Fruit fly (Drosophila melanogaster) whole organism, embryonic: ENCODE results near the gene CG4629.

Experiments
- CG1024 ChIP-seq: fragments of 200-800 bp; sonication (Bioruptor generic); IDR thresholded peaks from 2 replicates; pipeline ENCODE4 v1.3.6; 2022; ENCODE audit warnings: missing biosample characterization, missing genetic modification characterization
- CG11456 ChIP-seq: fragments of 200-800 bp; sonication (Bioruptor generic); IDR thresholded peaks from 3 replicates; pipeline ENCODE4 v1.3.6; 2022; ENCODE audit warnings: missing biosample characterization, missing genetic modification characterization
- CG14860 ChIP-seq: fragments of 200-800 bp; sonication (Bioruptor generic); IDR thresholded peaks from 3 replicates; pipeline ENCODE4 v1.3.6; 2022; ENCODE audit warnings: missing biosample characterization, missing genetic modification characterization; ENCODE audit not compliant: partially characterized antibody
- CG14965 ChIP-seq: fragments of 200-800 bp; sonication (Bioruptor generic); optimal IDR thresholded peaks from 2 replicates; lab custom pipeline; 2016; ENCODE audit warnings: missing biosample characterization, missing genetic modification characterization, borderline replicate concordance
- CG1602 ChIP-seq: fragments of 200-800 bp; sonication (Bioruptor generic); optimal IDR thresholded peaks from 3 replicates; lab custom pipeline; 2016; ENCODE audit warnings: missing biosample characterization, missing genetic modification characterization
- CG17186 ChIP-seq: fragments of 200-800 bp; sonication (Bioruptor generic); optimal IDR thresholded peaks from 3 replicates; lab custom pipeline; 2017; ENCODE audit warnings: missing biosample characterization, missing genetic modification reagents, missing genetic modification characterization
- CG18011 ChIP-seq: fragments of 200-800 bp; sonication (Bioruptor generic); optimal IDR thresholded peaks from 2 replicates; lab custom pipeline; 2017; ENCODE audit warnings: missing biosample characterization, missing genetic modification characterization, mild to moderate bottlenecking, moderate library complexity, missing genotype
- CG18619 ChIP-seq: fragments of 200-800 bp; sonication (Bioruptor generic); optimal IDR thresholded peaks from 3 replicates; lab custom pipeline; 2017; ENCODE audit warnings: missing biosample characterization, mild to moderate bottlenecking, missing genetic modification characterization
- CG30020 ChIP-seq: fragments of 200-800 bp; optimal IDR thresholded peaks from 2 replicates; lab custom pipeline; 2019; ENCODE audit warnings: missing biosample characterization, mild to moderate bottlenecking, missing genetic modification characterization, moderate library complexity
- CG3838 ChIP-seq: fragments of 200-800 bp; sonication (Bioruptor generic); optimal IDR thresholded peaks from 3 replicates; lab custom pipeline; 2016; ENCODE audit warnings: missing biosample characterization, missing genetic modification characterization
- CG42726 ChIP-seq: fragments of 200-800 bp; sonication (Bioruptor generic); IDR thresholded peaks from 2 replicates; pipeline ENCODE4 v1.3.6; 2022; ENCODE audit warnings: missing biosample characterization, missing genetic modification characterization; ENCODE audit not compliant: partially characterized antibody
- CG43689 ChIP-seq: fragments of 200-800 bp; sonication (Bioruptor generic); IDR thresholded peaks from 2 replicates; pipeline ENCODE4 v1.3.6; 2022; ENCODE audit warnings: missing biosample characterization, missing genetic modification characterization
- CG6813 ChIP-seq: fragments of 200-800 bp; sonication (Bioruptor generic); optimal IDR thresholded peaks from 2 replicates; lab custom pipeline; 2017; ENCODE audit warnings: missing biosample characterization, missing genetic modification characterization, mild to moderate bottlenecking, moderate library complexity, missing genetic modification reagents
- CG7839 ChIP-seq: fragments of 200-800 bp; sonication (Bioruptor generic); optimal IDR thresholded peaks from 3 replicates; lab custom pipeline; 2018; ENCODE audit warnings: missing biosample characterization, mild to moderate bottlenecking, missing genetic modification characterization, moderate library complexity
- CG7987 ChIP-seq: fragments of 200-800 bp; sonication (Bioruptor generic); optimal IDR thresholded peaks from 2 replicates; lab custom pipeline; 2018; ENCODE audit warnings: missing biosample characterization, mild to moderate bottlenecking, missing genetic modification characterization, moderate library complexity
- CG8281 ChIP-seq: fragments of 200-800 bp; sonication (Bioruptor generic); optimal IDR thresholded peaks from 2 replicates; lab custom pipeline; 2018; ENCODE audit warnings: missing biosample characterization, mild to moderate bottlenecking, missing genetic modification characterization, moderate library complexity
- CG8290 ChIP-seq, 3 experiments: fragments of 200-800 bp; sonication (Bioruptor generic); optimal IDR thresholded peaks; 2 replicates each; lab custom pipeline; 2016 to 2019; ENCODE audit warnings: missing biosample characterization in 3 of 3, missing genetic modification characterization in 3 of 3, mild to moderate bottlenecking in 2 of 3, moderate library complexity in 1 of 3
- CoRest ChIP-seq: fragments of 200-800 bp; sonication (Bioruptor generic); optimal IDR thresholded peaks from 3 replicates; lab custom pipeline; 2018; ENCODE audit warnings: missing biosample characterization, mild to moderate bottlenecking, missing genetic modification characterization, moderate library complexity
- D19A ChIP-seq: fragments of 200-800 bp; optimal IDR thresholded peaks from 3 replicates; lab custom pipeline; 2019; ENCODE audit warnings: missing biosample characterization, mild to moderate bottlenecking, missing genetic modification characterization, moderate library complexity
- Dek ChIP-seq: fragments of 200-800 bp; sonication (Bioruptor generic); optimal IDR thresholded peaks from 3 replicates; lab custom pipeline; 2019; ENCODE audit warnings: missing biosample characterization, mild to moderate bottlenecking, missing genetic modification characterization, moderate library complexity
- Dip3 ChIP-seq: fragments of 200-800 bp; sonication (Bioruptor generic); optimal IDR thresholded peaks from 3 replicates; lab custom pipeline; 2016; ENCODE audit warnings: missing biosample characterization, missing genetic modification characterization
- Doc2 ChIP-seq: fragments of 200-800 bp; sonication (Bioruptor generic); IDR thresholded peaks from 2 replicates; pipeline ENCODE4 v1.3.6; 2022; ENCODE audit warnings: missing biosample characterization, missing genetic modification characterization
- Ets65A ChIP-seq: fragments of 200-800 bp; sonication (Bioruptor generic); peaks from one replicate; lab custom pipeline; 2016; ENCODE audit warnings: missing biosample characterization, missing genetic modification characterization
- MBD-R2 ChIP-seq: fragments of 200-800 bp; sonication (Bioruptor generic); IDR thresholded peaks from 2 replicates; pipeline ENCODE4 v1.3.6; 2022; ENCODE audit warnings: missing biosample characterization, missing genetic modification characterization
- Meics ChIP-seq: fragments of 200-800 bp; sonication (Bioruptor generic); optimal IDR thresholded peaks from 2 replicates; lab custom pipeline; 2017; ENCODE audit warnings: missing biosample characterization, mild to moderate bottlenecking, missing genetic modification characterization
- Nf-YB ChIP-seq: fragments of 200-800 bp; sonication (Bioruptor generic); optimal IDR thresholded peaks from 3 replicates; lab custom pipeline; 2019; ENCODE audit warnings: missing biosample characterization, mild to moderate bottlenecking, missing genetic modification characterization, moderate library complexity
- Nf-YC ChIP-seq: fragments of 200-800 bp; optimal IDR thresholded peaks from 3 replicates; lab custom pipeline; 2019; ENCODE audit warnings: missing biosample characterization, mild to moderate bottlenecking, missing genetic modification characterization, moderate library complexity
- Poxn ChIP-seq: fragments of 200-800 bp; sonication (Bioruptor generic); IDR thresholded peaks from 2 replicates; pipeline ENCODE4 v1.3.6; 2022; ENCODE audit warnings: missing biosample characterization, missing genetic modification characterization
- Trl ChIP-seq, 3 experiments: fragments of >200 bp in 2 of 3; fragments of 200-800 bp in 1 of 3; sonication (Bioruptor generic) in 1 of 3; optimal IDR thresholded peaks; 2 replicates in 1 of 3; 3 replicates in 2 of 3; lab custom pipeline; 2016 to 2017; ENCODE audit warnings: missing biosample characterization in 1 of 3, missing genetic modification characterization in 1 of 3
- Usf ChIP-seq: fragments of 200-800 bp; sonication (Bioruptor generic); optimal IDR thresholded peaks from 2 replicates; lab custom pipeline; 2017; ENCODE audit warnings: missing genotype, missing biosample characterization, missing genetic modification characterization
- Xrp1 ChIP-seq: fragments of 200-800 bp; sonication (Bioruptor generic); IDR thresholded peaks from 2 replicates; pipeline ENCODE4 v1.3.6; 2022; ENCODE audit warnings: missing biosample characterization, missing genetic modification characterization
- al ChIP-seq: fragments of 200-800 bp; sonication (Bioruptor generic); IDR thresholded peaks from 2 replicates; pipeline ENCODE4 v1.3.6; 2022; ENCODE audit warnings: missing biosample characterization, missing genetic modification characterization
- bbx ChIP-seq: fragments of 200-800 bp; sonication (Bioruptor generic); IDR thresholded peaks from 2 replicates; pipeline ENCODE4 v1.3.6; 2022; ENCODE audit warnings: missing biosample characterization, missing genetic modification characterization; ENCODE audit not compliant: partially characterized antibody
- bcd ChIP-seq: fragments of 200-800 bp; sonication (Bioruptor generic); optimal IDR thresholded peaks from 2 replicates; lab custom pipeline; 2017; ENCODE audit warnings: missing biosample characterization, mild to moderate bottlenecking, missing genetic modification characterization
- cg ChIP-seq: fragments of 200-800 bp; sonication (Bioruptor generic); optimal IDR thresholded peaks from 3 replicates; lab custom pipeline; 2019; ENCODE audit warnings: missing biosample characterization, mild to moderate bottlenecking, missing genetic modification characterization, moderate library complexity
- chinmo ChIP-seq: fragments of 200-800 bp; sonication (Bioruptor generic); IDR thresholded peaks from 4 replicates; pipeline ENCODE4 v1.3.6; 2022; ENCODE audit warnings: missing biosample characterization, missing genetic modification characterization; ENCODE audit not compliant: partially characterized antibody
- corto ChIP-seq: fragments of 200-800 bp; sonication (Bioruptor generic); optimal IDR thresholded peaks from 2 replicates; lab custom pipeline; 2016; ENCODE audit warnings: missing biosample characterization, mild to moderate bottlenecking, missing genetic modification characterization, moderate library complexity
- dm ChIP-seq: fragments of 200-800 bp; sonication (Bioruptor generic); optimal IDR thresholded peaks from 3 replicates; lab custom pipeline; 2016; ENCODE audit warnings: missing biosample characterization, missing genetic modification characterization
- fu2 ChIP-seq: fragments of 200-800 bp; sonication (Bioruptor generic); optimal IDR thresholded peaks from 2 replicates; lab custom pipeline; 2016; ENCODE audit warnings: missing biosample characterization, missing genetic modification characterization
- gfzf ChIP-seq: fragments of 200-800 bp; sonication (Bioruptor generic); optimal IDR thresholded peaks from 2 replicates; lab custom pipeline; 2016; ENCODE audit warnings: missing biosample characterization, mild to moderate bottlenecking, missing genetic modification characterization, moderate library complexity
- insv ChIP-seq, 2 experiments: fragments of 200-800 bp; sonication (Bioruptor generic); optimal IDR thresholded peaks; 3 replicates each; lab custom pipeline; 2016 to 2018; ENCODE audit warnings: missing biosample characterization in 2 of 2, missing genetic modification characterization in 2 of 2
- nmo ChIP-seq: fragments of 200-800 bp; sonication (Bioruptor generic); optimal IDR thresholded peaks from 2 replicates; lab custom pipeline; 2018; ENCODE audit warnings: missing biosample characterization, mild to moderate bottlenecking, missing genetic modification characterization, moderate library complexity
- pfk ChIP-seq: fragments of 200-800 bp; sonication (Bioruptor generic); optimal IDR thresholded peaks from 2 replicates; lab custom pipeline; 2018; ENCODE audit warnings: missing biosample characterization, mild to moderate bottlenecking, missing genetic modification characterization, moderate library complexity
- pros ChIP-seq: fragments of 200-800 bp; sonication (Bioruptor generic); optimal IDR thresholded peaks from 3 replicates; lab custom pipeline; 2019; ENCODE audit warnings: missing biosample characterization, mild to moderate bottlenecking, missing genetic modification characterization, moderate library complexity
- psq ChIP-seq: fragments of 200-800 bp; sonication (Bioruptor generic); optimal IDR thresholded peaks from 2 replicates; lab custom pipeline; 2017; ENCODE audit warnings: missing biosample characterization, missing genetic modification characterization
- seq ChIP-seq: fragments of 200-800 bp; sonication (Bioruptor generic); IDR thresholded peaks from 2 replicates; pipeline ENCODE4 v1.3.6; 2022; ENCODE audit warnings: missing biosample characterization, missing genetic modification characterization
- sim ChIP-seq: fragments of 200-800 bp; sonication (Bioruptor generic); IDR thresholded peaks from 2 replicates; pipeline ENCODE4 v1.3.6; 2022; ENCODE audit warnings: missing biosample characterization, missing genetic modification characterization
- tap ChIP-seq: fragments of 200-800 bp; optimal IDR thresholded peaks from 3 replicates; lab custom pipeline; 2019; ENCODE audit warnings: missing biosample characterization, mild to moderate bottlenecking, missing genetic modification characterization, moderate library complexity
- tio ChIP-seq: fragments of 200-800 bp; sonication (Bioruptor generic); optimal IDR thresholded peaks from 2 replicates; lab custom pipeline; 2017; ENCODE audit warnings: missing biosample characterization, missing genetic modification characterization, inconsistent platforms
- toy ChIP-seq: fragments of 200-800 bp; sonication (Bioruptor generic); IDR thresholded peaks from 2 replicates; pipeline ENCODE4 v1.3.6; 2022; ENCODE audit warnings: missing biosample characterization, missing genetic modification characterization

The CG4629 gene

DNA sequence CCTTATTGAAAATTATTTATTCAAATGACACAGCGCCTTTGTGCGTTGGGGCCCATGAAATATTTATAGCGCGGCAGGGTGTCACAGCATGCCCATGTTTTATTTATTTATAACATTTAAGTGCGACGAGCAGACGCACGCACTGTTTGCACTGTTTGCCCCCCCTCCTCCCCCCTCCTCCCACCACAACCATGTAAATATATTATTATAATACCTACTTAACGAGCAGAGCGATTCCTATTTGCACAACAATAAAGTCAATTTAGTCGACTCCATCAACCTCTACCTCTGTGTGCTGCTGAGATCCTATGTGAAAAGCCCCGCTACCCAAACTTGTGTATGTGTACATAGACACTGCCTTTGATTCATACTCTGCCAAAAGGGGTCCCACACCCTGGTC lies 7.6 kb downstream of the CG4629 start (continued):
- TF ChIP-seq Meics = no peak
- TF ChIP-seq CG6813 (GFP tag; lab: Kevin White, UChicago) = peak; percentile 65
- no peak for TF ChIP-seq sim (GFP tag; lab: Robert Waterston, UW)
- no peak for TF ChIP-seq Nf-YC
- no peak for TF ChIP-seq gfzf (GFP tag; lab: Kevin White, UChicago)
- TF ChIP-seq CG18619 (GFP tag; lab: Kevin White, UChicago) = no peak
- TF ChIP-seq pfk (GFP tag; lab: Kevin White, UChicago) = no peak
- no peak for TF ChIP-seq Nf-YB (GFP tag; lab: Kevin White, UChicago)
- no peak for TF ChIP-seq toy (GFP tag; lab: Robert Waterston, UW)
- no peak for TF ChIP-seq CG3838
- no peak for TF ChIP-seq CG42726 (GFP tag; lab: Robert Waterston, UW)
- no peak for TF ChIP-seq dm (GFP tag; lab: Kevin White, UChicago)
- TF ChIP-seq cg = no peak
- no peak for TF ChIP-seq Dek (tag; lab: Kevin White, UChicago)
- TF ChIP-seq psq = no peak
- TF ChIP-seq CG7987 (GFP tag; lab: Kevin White, UChicago) = peak; percentile 58
- no peak for TF ChIP-seq CG14860 (GFP tag; lab: Robert Waterston, UW)
- no peak for TF ChIP-seq CG43689
- TF ChIP-seq bbx (GFP tag; lab: Robert Waterston, UW) = no peak
- TF ChIP-seq CG17186 = no peak
- no peak for TF ChIP-seq CG30020 (tag; lab: Kevin White, UChicago)
- no peak for TF ChIP-seq Doc2 (GFP tag; lab: Robert Waterston, UW)
- peak; percentile 47; the same call in 1 of the 2 replicates for TF ChIP-seq Xrp1 (GFP tag; lab: Robert Waterston, UW)
- TF ChIP-seq al (GFP tag; lab: Robert Waterston, UW) = no peak
- no peak for TF ChIP-seq CG14965
- no peak for TF ChIP-seq CG8290 (GFP tag; optimal IDR thresholded peaks at IDR 0.05; lab: Kevin White, UChicago)
- TF ChIP-seq CG8290 (tag; optimal IDR thresholded peaks at IDR 0.05; lab: Kevin White, UChicago) = no peak
- TF ChIP-seq tap (tag; lab: Kevin White, UChicago) = peak; percentile 3
- TF ChIP-seq CG8281 (tag; lab: Kevin White, UChicago) = no peak
- no peak for TF ChIP-seq Ets65A
- no peak for TF ChIP-seq tio
- TF ChIP-seq bcd (GFP tag; lab: Kevin White, UChicago) = no peak
- TF ChIP-seq CG1024 (GFP tag; lab: Robert Waterston, UW) = peak; percentile 32; the same call in 1 of the 2 replicates
- TF ChIP-seq pros (GFP tag; lab: Kevin White, UChicago) = no peak
- TF ChIP-seq Dip3 = no peak
- TF ChIP-seq fu2 = no peak
- TF ChIP-seq D19A (tag; lab: Kevin White, UChicago) = no peak
- TF ChIP-seq chinmo (GFP tag; lab: Robert Waterston, UW) = no peak
- TF ChIP-seq CG18011 = no peak
- no peak for TF ChIP-seq seq (GFP tag; lab: Robert Waterston, UW)
- no peak for TF ChIP-seq corto (GFP tag; lab: Kevin White, UChicago)
- no peak for TF ChIP-seq CG1602 (GFP tag; lab: Kevin White, UChicago)
- TF ChIP-seq Usf (GFP tag; lab: Kevin White, UChicago) = no peak
- TF ChIP-seq CG11456 (GFP tag; lab: Robert Waterston, UW) = peak; percentile 37; the same call in 1 of the 3 replicates
- TF ChIP-seq Trl (optimal IDR thresholded peaks at IDR 0.05; lab: Kevin White, UChicago) = no peak
- no peak for TF ChIP-seq Trl (GFP tag; optimal IDR thresholded peaks at IDR 0.05; lab: Kevin White, UChicago)
- TF ChIP-seq CoRest (tag; lab: Kevin White, UChicago) = peak; percentile 17
- no peak for TF ChIP-seq CG7839 (tag; lab: Kevin White, UChicago)
- no peak for TF ChIP-seq insv (GFP tag; optimal IDR thresholded peaks at IDR 0.05; lab: Kevin White, UChicago)
- TF ChIP-seq nmo = no peak
- TF ChIP-seq Poxn (GFP tag; lab: Robert Waterston, UW) = no peak
- no peak; the same call in 1 of the 2 replicates for TF ChIP-seq MBD-R2 (GFP tag; lab: Robert Waterston, UW)
